Fruit fly (Drosophila melanogaster): ENCODE data around the gene CG6179.

Gene CG6179

DNA sequence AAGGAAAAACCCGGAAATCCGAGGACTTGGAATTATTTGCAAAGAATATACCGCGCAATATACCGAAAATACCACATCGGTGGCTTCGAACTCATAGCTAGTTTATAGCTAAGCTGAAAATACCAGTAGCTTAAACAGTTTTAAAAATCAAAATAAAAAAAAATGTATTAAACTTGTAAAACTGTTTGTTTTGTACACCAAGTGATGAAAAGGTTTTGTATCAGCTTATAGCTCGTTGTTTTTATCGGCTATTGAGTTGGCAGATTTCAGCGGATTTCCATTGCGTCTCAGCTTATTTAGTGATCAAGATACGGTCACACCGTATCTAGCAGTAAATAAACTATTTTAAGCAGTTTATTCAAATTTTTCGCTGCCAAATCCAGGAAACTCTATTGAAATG is at the start of gene CG6179, which contains the start of gene por:
CG6179 (plus strand) TSS at position 292 of the 400 bp plus-strand sequence.
por (minus strand) TSS at position 64 of the 400 bp plus-strand sequence.
- TF ChIP-seq usp (GFP tag; optimal IDR thresholded peaks at IDR 0.05) (no peak), pan (optimal IDR thresholded peaks at IDR 0.05) (no peak), EcR (GFP tag; optimal IDR thresholded peaks at IDR 0.05) (no peak), CG8478 (optimal IDR thresholded peaks at IDR 0.05) (no peak), Dll (optimal IDR thresholded peaks at IDR 0.05) (no peak), psq (optimal IDR thresholded peaks at IDR 0.05) (no peak)

DNA sequence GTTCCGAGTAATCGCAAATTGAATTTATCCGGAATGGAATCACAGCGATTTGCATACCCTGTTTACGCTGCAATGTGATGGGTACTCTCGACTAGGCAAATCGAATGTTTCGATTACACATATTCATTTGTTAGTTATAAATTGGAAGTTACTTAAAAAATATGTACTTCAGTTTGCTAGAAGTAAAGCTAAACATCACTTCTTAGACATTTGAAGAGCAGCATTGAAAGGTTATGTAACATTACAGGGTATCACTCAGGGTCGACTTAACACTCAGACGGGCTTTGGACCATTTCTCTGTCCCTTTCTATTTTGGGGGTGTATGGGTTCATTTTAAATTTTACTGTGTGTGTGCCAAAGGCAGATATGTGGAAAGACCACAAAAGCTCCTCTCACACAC is 38.9 kb upstream of the CG6179 start:
- no peak for TF ChIP-seq CG8478 (optimal IDR thresholded peaks at IDR 0.05)
- TF ChIP-seq usp (GFP tag; optimal IDR thresholded peaks at IDR 0.05), result no peak

DNA sequence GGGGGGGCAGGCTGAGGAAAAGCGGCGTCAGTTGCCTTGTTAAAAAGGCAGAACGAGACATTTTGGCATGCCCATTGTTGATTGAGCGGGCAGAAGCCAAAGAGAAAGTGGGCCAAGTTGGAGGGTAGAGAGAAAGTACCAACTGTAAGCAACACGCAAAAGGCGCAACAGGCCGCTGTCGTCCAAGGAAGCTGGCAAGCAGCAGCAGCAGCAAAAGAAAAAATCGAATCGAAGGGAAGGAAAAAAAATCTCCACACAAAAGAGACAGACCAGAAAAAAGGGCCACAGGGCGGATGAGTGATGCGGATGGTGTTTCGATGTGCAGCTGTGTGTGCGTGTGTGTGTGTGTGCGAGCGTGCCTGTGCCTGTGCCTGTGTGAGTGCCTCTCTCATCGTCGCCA is 32.2 kb upstream of the CG6179 start:
- TF ChIP-seq EcR (GFP tag; optimal IDR thresholded peaks at IDR 0.05) (no peak), pan (optimal IDR thresholded peaks at IDR 0.05) (no peak), Dll (optimal IDR thresholded peaks at IDR 0.05) (no peak), usp (GFP tag; optimal IDR thresholded peaks at IDR 0.05) (no peak), CG8478 (optimal IDR thresholded peaks at IDR 0.05) (no peak), psq (optimal IDR thresholded peaks at IDR 0.05) (no peak)

DNA sequence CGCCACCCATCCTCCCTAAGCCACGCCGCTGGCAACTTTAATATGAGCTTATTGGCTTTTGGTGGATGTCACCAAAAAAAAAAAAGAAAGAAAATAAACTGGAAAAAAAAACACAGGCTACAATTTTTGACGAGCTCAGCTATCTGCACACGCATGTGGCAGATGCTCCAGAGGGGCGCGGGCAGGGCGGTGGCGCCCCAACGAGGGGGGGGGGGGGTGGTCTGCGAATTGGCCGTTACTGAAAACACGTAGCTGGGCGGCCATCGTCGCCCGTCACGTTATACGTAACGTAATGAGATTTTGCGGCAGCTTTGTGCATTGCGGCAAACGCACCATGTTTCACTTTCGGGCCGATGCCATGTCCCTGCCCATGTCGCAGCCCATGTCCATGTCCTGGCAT is 29.3 kb upstream of the CG6179 start:
- TF ChIP-seq EcR (GFP tag; optimal IDR thresholded peaks at IDR 0.05) (no peak), pan (optimal IDR thresholded peaks at IDR 0.05) (no peak), Dll (optimal IDR thresholded peaks at IDR 0.05) (no peak), usp (GFP tag; optimal IDR thresholded peaks at IDR 0.05) (no peak), psq (optimal IDR thresholded peaks at IDR 0.05) (no peak), CG8478 (optimal IDR thresholded peaks at IDR 0.05) (no peak)

DNA sequence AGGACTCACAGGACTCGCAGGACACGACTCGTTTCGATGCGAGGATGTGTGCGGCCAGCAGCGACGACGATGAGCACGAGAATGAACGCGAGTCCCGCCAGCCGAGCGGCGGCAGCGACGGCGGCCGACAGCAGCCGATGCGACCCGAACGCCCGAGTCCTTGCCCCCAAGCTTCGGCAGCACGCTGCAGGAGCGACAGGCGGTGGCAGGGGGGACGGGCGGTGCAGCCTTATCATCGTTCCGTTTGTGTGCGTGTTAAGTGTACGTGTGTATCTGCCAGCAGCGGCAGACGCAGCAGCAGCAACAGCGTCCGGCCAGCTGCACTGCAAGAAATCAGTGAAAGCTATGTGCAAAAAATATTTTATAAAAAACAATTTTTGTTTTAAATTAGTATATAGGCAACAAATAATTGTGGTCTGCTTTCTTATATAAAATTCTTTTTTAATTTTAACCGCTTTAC is 23.7 kb upstream of the CG6179 start, which contains the start of gene kairos:
kairos (minus strand) TSS at position 51 of the 460 bp plus-strand sequence.
- TF ChIP-seq Dll (optimal IDR thresholded peaks at IDR 0.05) (no peak), psq (optimal IDR thresholded peaks at IDR 0.05) (no peak), CG8478 (optimal IDR thresholded peaks at IDR 0.05) (no peak), EcR (GFP tag; optimal IDR thresholded peaks at IDR 0.05) (no peak), usp (GFP tag; optimal IDR thresholded peaks at IDR 0.05) (no peak)

DNA sequence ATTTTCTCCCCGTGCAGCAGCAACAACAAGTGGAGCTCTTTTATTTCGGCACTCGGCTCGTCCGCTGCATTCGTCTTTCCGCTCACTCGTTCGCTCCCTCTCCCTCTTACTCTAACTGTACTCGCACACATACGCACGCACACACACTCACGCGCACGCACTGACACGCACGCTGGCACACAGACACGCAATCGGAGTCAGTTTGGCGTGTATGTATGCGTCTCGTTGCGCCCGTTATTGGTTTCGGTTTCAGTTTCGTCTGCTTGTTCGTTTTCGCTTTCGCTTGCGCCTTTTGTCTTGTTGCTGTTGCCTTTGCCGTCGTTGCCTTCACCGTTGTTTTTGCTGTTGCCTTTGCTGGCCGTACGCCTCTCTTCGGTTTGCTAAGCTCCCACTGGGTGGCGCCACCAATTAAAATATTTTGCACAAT is 22.1 kb upstream of the CG6179 start:
- TF ChIP-seq psq (optimal IDR thresholded peaks at IDR 0.05), result no peak

DNA sequence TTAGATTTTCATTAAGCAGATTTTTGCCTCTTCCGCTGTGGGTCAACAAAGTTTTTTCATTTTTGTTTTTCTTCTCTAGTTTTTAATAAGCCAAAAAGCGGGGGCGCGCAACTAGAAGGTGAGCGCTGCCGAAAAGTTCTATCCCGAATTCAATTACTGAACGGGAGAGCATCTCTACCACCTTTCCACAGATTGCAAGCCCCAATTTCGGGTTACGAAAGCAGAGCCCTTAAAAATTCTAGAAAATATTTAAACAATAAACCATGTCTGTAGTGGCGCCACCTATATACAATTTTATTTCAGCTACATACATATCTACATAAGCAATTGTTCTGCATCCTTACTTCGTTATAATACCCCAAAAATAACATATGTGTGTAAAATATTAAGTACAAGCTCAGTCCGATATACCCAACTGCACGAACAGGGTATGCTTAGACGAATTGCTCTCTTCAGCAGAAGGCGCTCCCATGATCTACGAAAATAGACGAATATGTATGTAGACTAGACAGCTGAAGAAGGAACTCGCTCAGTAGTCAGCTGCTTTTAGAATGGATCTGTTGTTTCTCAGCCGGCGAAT is 21.4 kb upstream of the CG6179 start, which contains the start of gene CG6106:
CG6106 (plus strand) TSS at position 530 of the 580 bp plus-strand sequence.
- TF ChIP-seq CG8478 (optimal IDR thresholded peaks at IDR 0.05) (no peak), Dll (optimal IDR thresholded peaks at IDR 0.05) (no peak), usp (GFP tag; optimal IDR thresholded peaks at IDR 0.05) (no peak), EcR (GFP tag; optimal IDR thresholded peaks at IDR 0.05) (no peak), pan (optimal IDR thresholded peaks at IDR 0.05) (no peak), psq (optimal IDR thresholded peaks at IDR 0.05) (no peak)

DNA sequence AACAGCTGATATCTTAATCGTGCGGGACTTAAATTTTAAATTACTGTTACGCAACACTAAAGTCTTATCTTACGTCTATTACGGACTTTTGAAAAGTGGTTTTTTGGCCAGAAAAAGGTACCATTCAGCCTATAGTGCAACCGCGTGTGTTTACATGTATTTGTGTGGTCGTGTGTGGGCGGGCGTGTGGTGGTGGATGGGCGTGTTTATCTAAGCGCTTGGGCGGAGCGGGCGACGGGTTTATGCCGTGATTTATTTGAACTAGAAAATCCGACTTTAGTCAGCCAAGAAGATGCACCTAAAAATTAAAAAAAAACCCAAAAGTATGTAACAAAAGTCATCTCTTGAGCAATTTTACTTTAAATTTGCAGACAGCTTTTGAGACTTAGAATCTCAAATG is 16.5 kb upstream of the CG6179 start:
- TF ChIP-seq Dll (optimal IDR thresholded peaks at IDR 0.05) (no peak), pan (optimal IDR thresholded peaks at IDR 0.05) (no peak), usp (GFP tag; optimal IDR thresholded peaks at IDR 0.05) (no peak), EcR (GFP tag; optimal IDR thresholded peaks at IDR 0.05) (no peak), psq (optimal IDR thresholded peaks at IDR 0.05) (no peak), CG8478 (optimal IDR thresholded peaks at IDR 0.05) (no peak)

DNA sequence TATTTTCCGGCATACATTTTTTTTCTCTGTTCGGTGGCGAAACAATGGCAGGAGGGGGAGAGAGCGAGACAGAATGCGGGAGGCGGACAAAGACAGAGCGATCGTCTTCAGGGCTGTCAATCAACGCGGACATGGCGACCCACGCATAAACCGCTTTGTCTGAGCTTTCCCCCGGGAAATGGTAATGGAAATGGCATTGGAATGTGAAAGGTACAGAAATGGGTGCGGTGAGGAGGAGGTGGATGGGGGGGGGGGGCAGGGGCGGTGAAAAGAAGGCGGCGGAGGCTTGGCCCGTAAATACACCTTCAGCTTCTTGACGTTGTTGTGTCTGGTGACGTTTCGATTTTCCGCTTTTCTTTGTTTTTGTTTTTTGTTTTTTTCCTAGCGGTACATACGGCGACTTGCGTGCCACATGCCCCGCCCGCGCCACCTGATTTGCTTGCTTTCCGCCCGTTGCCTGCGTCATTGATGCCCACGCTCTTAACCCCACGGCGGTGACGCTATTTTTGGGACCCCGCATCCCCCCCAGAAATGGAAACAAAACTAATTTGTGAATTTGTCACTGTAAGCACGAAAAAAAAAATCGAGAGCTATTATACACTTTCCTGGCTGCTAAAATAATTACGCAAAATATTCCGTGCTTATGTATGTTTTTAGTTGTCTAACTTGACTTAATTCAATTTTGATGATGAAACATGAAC is 15.7 kb upstream of the CG6179 start:
- TF ChIP-seq pan (optimal IDR thresholded peaks at IDR 0.05) (no peak), Dll (optimal IDR thresholded peaks at IDR 0.05) (no peak), CG8478 (optimal IDR thresholded peaks at IDR 0.05) (no peak), psq (optimal IDR thresholded peaks at IDR 0.05) (no peak), usp (GFP tag; optimal IDR thresholded peaks at IDR 0.05) (no peak), EcR (GFP tag; optimal IDR thresholded peaks at IDR 0.05) (no peak)

DNA sequence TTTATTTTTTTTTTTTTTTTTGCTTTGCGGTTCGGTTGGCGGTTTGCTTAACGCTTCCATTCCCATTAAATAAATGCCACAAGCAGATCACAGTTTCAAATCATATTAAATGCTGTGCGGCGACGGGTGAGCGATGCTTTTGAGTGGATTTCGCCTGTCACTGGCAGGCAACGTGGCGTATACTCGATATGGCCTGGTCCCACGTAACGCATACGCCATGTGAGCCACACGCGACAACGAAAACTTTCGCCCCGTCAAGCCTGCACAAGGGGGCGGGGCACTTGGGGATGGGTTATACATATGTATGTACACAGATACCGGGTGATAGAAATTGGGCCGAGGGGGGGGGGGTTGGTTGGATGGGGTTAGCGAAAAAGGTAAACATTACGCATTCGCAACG is 14.9 kb upstream of the CG6179 start:
- TF ChIP-seq EcR (GFP tag; optimal IDR thresholded peaks at IDR 0.05) (no peak), Dll (optimal IDR thresholded peaks at IDR 0.05) (no peak), usp (GFP tag; optimal IDR thresholded peaks at IDR 0.05) (no peak), pan (optimal IDR thresholded peaks at IDR 0.05) (no peak), CG8478 (optimal IDR thresholded peaks at IDR 0.05) (no peak), psq (optimal IDR thresholded peaks at IDR 0.05) (no peak)

DNA sequence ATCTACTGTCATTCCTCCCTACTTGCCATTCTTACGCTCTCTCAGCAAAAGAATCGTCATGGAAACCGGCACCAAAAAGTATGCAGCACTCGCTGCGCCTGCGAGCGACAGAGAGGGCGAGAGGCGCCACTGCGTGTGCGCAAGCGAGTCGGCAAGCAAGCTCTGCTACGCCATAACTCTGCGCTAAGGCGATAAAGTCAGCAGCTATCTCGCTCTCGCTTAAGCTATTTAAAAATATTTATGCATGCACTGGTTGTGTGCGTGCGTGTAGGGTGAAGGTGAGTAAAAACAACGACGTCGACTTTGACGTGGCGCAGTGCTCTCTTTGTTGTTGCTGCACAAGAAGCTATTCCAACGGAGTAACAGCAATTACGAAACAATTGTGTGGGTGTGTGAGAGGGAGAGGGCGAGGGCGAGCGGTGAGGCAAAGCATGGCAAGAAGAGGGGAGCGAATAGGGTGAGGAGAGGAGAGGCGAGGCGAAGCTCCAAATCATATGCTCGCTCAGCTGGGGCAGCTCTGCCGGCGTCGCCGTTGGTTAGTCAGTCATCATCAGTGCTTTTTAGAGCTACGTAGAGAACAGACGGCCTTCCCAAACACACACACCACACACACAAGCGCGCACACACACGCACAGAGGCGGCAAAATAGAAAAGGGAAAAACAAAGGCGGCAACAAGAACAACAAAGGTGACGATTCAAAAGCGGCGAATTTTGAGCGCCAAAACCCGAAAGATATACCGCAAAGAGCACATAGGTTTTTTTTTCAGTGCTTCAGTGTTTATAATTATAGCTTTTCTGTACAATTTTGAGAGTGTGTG is 13.6 kb upstream of the CG6179 start, which contains the start of gene CrebB:
CrebB (plus strand) TSS at position 325 of the 818 bp plus-strand sequence.
- TF ChIP-seq CG8478 (optimal IDR thresholded peaks at IDR 0.05) (peak; percentile 71), pan (optimal IDR thresholded peaks at IDR 0.05) (no peak), usp (GFP tag; optimal IDR thresholded peaks at IDR 0.05) (no peak), EcR (GFP tag; optimal IDR thresholded peaks at IDR 0.05) (no peak), Dll (optimal IDR thresholded peaks at IDR 0.05) (no peak), psq (optimal IDR thresholded peaks at IDR 0.05) (no peak)

Measured in whole organism.